Fruit fly (Drosophila melanogaster): ENCODE results near the gene CG13613.

dm6 chr3R:24367120-24367519 is 1.8 kb downstream of the CG13613 start, which contains the start of gene CG42811:
- TF ChIP-seq usp (GFP tag; optimal IDR thresholded peaks at IDR 0.05) (no peak), CG8478 (optimal IDR thresholded peaks at IDR 0.05) (no peak), Dll (optimal IDR thresholded peaks at IDR 0.05) (no peak)
